Worm (Caenorhabditis elegans) whole organism, young adult: ENCODE measurements around the gene cest-13.

Experiments
- B0035.1 ChIP-seq: sonication (generic microtip); optimal IDR thresholded peaks from 2 replicates; lab custom pipeline; 2016; ENCODE audit warnings: missing genetic modification characterization, mild to moderate bottlenecking, missing compliant biosample characterization, missing genotype, missing genetic modification reagents
- B0261.1 ChIP-seq: sonication (generic microtip); optimal IDR thresholded peaks from 2 replicates; lab custom pipeline; 2016; ENCODE audit warnings: mild to moderate bottlenecking, missing genetic modification characterization, moderate library complexity, missing compliant biosample characterization
- C06A6.2 ChIP-seq: fragments of 200-800 bp; sonication (Bioruptor generic); conservative IDR thresholded peaks from 2 replicates; pipeline ENCODE4 v1.3.6; 2022; ENCODE audit warnings: missing genetic modification characterization, missing compliant biosample characterization
- F57C9.4 ChIP-seq: sonication (generic microtip); optimal IDR thresholded peaks from 2 replicates; lab custom pipeline; 2017; ENCODE audit warnings: mild to moderate bottlenecking, missing genetic modification characterization, missing compliant biosample characterization
- K11D2.4 ChIP-seq: fragments of 200-800 bp; sonication (Bioruptor generic); IDR thresholded peaks from 2 replicates; pipeline ENCODE4 v1.3.6; 2022; ENCODE audit warnings: missing genetic modification reagents, missing genetic modification characterization, missing compliant biosample characterization
- K12H6.12 ChIP-seq: fragments of 200-800 bp; sonication (Bioruptor generic); optimal IDR thresholded peaks from 2 replicates; lab custom pipeline; 2018; ENCODE audit warnings: mild to moderate bottlenecking, missing genetic modification characterization, missing compliant biosample characterization
- T26A5.8 ChIP-seq: sonication (generic microtip); optimal IDR thresholded peaks from 2 replicates; lab custom pipeline; 2016; ENCODE audit warnings: missing genetic modification characterization, missing compliant biosample characterization
- Y53F4B.3 ChIP-seq: fragments of 200-800 bp; sonication (Bioruptor generic); IDR thresholded peaks from 2 replicates; pipeline ENCODE4 v1.3.6; 2022; ENCODE audit warnings: missing genetic modification reagents, missing genetic modification characterization, missing compliant biosample characterization
- Y56A3A.18 ChIP-seq: fragments of 200-800 bp; sonication (Bioruptor generic); IDR thresholded peaks from 2 replicates; pipeline ENCODE4 v1.3.6; 2022; ENCODE audit warnings: missing genetic modification reagents, missing genetic modification characterization, missing compliant biosample characterization
- Y79H2A.3 ChIP-seq: fragments of 200-800 bp; sonication (Bioruptor generic); conservative IDR thresholded peaks from 2 replicates; pipeline ENCODE4 v1.3.6; 2022; ENCODE audit warnings: missing genetic modification reagents, missing genetic modification characterization, missing compliant biosample characterization
- ZK185.1 ChIP-seq: sonication (generic microtip); optimal IDR thresholded peaks from 2 replicates; lab custom pipeline; 2016; ENCODE audit warnings: mild to moderate bottlenecking, missing genetic modification characterization, missing compliant biosample characterization; ENCODE audit not compliant: poor library complexity, severe bottlenecking
- bed-2 ChIP-seq: fragments of 200-800 bp; sonication (Bioruptor generic); IDR thresholded peaks from 2 replicates; pipeline ENCODE4 v1.3.6; 2022; ENCODE audit warnings: missing genetic modification reagents, missing genetic modification characterization, missing compliant biosample characterization
- ccch-3 ChIP-seq: fragments of 200-800 bp; sonication (Bioruptor generic); optimal IDR thresholded peaks from 2 replicates; lab custom pipeline; 2018; ENCODE audit warnings: mild to moderate bottlenecking, missing genetic modification characterization, missing compliant biosample characterization
- ceh-27 ChIP-seq: fragments of 200-800 bp; sonication (Bioruptor generic); optimal IDR thresholded peaks from 2 replicates; lab custom pipeline; 2018; ENCODE audit warnings: mild to moderate bottlenecking, missing genetic modification characterization, moderate library complexity, missing compliant biosample characterization
- ceh-58 ChIP-seq: fragments of 200-800 bp; sonication (Bioruptor generic); IDR thresholded peaks from 2 replicates; pipeline ENCODE4 v1.3.6; 2022; ENCODE audit warnings: missing genetic modification characterization, missing compliant biosample characterization
- ceh-79 ChIP-seq: sonication (generic microtip); optimal IDR thresholded peaks from 2 replicates; lab custom pipeline; 2017; ENCODE audit warnings: mild to moderate bottlenecking, missing genetic modification characterization, missing compliant biosample characterization
- ceh-91 ChIP-seq: fragments of 200-800 bp; sonication (Bioruptor generic); IDR thresholded peaks from 2 replicates; pipeline ENCODE4 v1.3.6; 2022; ENCODE audit warnings: missing genetic modification reagents, missing genetic modification characterization, missing compliant biosample characterization
- die-1 ChIP-seq: sonication (generic microtip); optimal IDR thresholded peaks from 2 replicates; lab custom pipeline; 2016; ENCODE audit warnings: missing genotype, mild to moderate bottlenecking, missing genetic modification characterization, missing compliant biosample characterization
- dpff-1 ChIP-seq: sonication (generic microtip); optimal IDR thresholded peaks from 2 replicates; lab custom pipeline; 2017; ENCODE audit warnings: mild to moderate bottlenecking, missing genetic modification characterization, missing compliant biosample characterization
- dpl-1 ChIP-seq: fragments of 150-350 bp; optimal IDR thresholded peaks from 2 replicates; lab custom pipeline; 2014; ENCODE audit warnings: missing biosample characterization, missing genetic modification reagents, missing genetic modification characterization
- efl-1 ChIP-seq: fragments of 150-350 bp; optimal IDR thresholded peaks from 2 replicates; lab custom pipeline; 2014; ENCODE audit warnings: missing biosample characterization, missing genetic modification reagents, missing genetic modification characterization
- egl-18 ChIP-seq: fragments of 200-800 bp; sonication (Bioruptor generic); IDR thresholded peaks from 2 replicates; pipeline ENCODE4 v1.3.6; 2022; ENCODE audit warnings: missing genetic modification reagents, missing genetic modification characterization, missing compliant biosample characterization
- ets-4 ChIP-seq: fragments of 200-800 bp; sonication (Bioruptor generic); optimal IDR thresholded peaks from 2 replicates; lab custom pipeline; 2018; ENCODE audit warnings: mild to moderate bottlenecking, missing genetic modification characterization, missing compliant biosample characterization
- hmg-1.2 ChIP-seq: fragments of 200-800 bp; sonication (Bioruptor generic); IDR thresholded peaks from 2 replicates; pipeline ENCODE4 v1.3.6; 2022; ENCODE audit warnings: missing genetic modification reagents, missing genetic modification characterization, missing compliant biosample characterization
- hrde-1 ChIP-seq: sonication (generic microtip); optimal IDR thresholded peaks from 2 replicates; lab custom pipeline; 2016; ENCODE audit warnings: missing genetic modification characterization, mild to moderate bottlenecking, missing compliant biosample characterization, moderate library complexity, missing genotype, missing genetic modification reagents, borderline replicate concordance
- let-526 ChIP-seq: fragments of 200-800 bp; sonication (Bioruptor generic); IDR thresholded peaks from 2 replicates; pipeline ENCODE4 v1.3.6; 2022; ENCODE audit warnings: missing genetic modification reagents, missing genetic modification characterization, missing compliant biosample characterization
- lin-26 ChIP-seq: fragments of 200-800 bp; sonication (Bioruptor generic); IDR thresholded peaks from 2 replicates; pipeline ENCODE4 v1.3.6; 2022; ENCODE audit warnings: missing genetic modification reagents, missing genetic modification characterization, missing compliant biosample characterization
- lin-40 ChIP-seq: sonication (generic microtip); optimal IDR thresholded peaks from 2 replicates; lab custom pipeline; 2016; ENCODE audit warnings: missing genetic modification characterization, mild to moderate bottlenecking, missing compliant biosample characterization, missing genotype, missing genetic modification reagents
- lir-1 ChIP-seq: fragments of 200-800 bp; sonication (Bioruptor generic); conservative IDR thresholded peaks from 2 replicates; pipeline ENCODE4 v1.3.6; 2022; ENCODE audit warnings: missing genetic modification reagents, missing genetic modification characterization, missing compliant biosample characterization
- lsl-1 ChIP-seq: fragments of 200-800 bp; sonication (Bioruptor generic); optimal IDR thresholded peaks from 2 replicates; lab custom pipeline; 2018; ENCODE audit warnings: mild to moderate bottlenecking, missing genetic modification characterization, moderate library complexity, missing compliant biosample characterization
- mcd-1 ChIP-seq: fragments of 200-800 bp; sonication (Bioruptor generic); IDR thresholded peaks from 2 replicates; pipeline ENCODE4 v1.3.6; 2022; ENCODE audit warnings: missing genetic modification reagents, missing genetic modification characterization, missing compliant biosample characterization
- mel-28 ChIP-seq: sonication (generic microtip); optimal IDR thresholded peaks from 2 replicates; lab custom pipeline; 2016; ENCODE audit warnings: borderline replicate concordance, mild to moderate bottlenecking, missing genetic modification characterization, missing compliant biosample characterization
- nfyb-1 ChIP-seq: fragments of 200-800 bp; sonication (Bioruptor generic); IDR thresholded peaks from 2 replicates; pipeline ENCODE4 v1.3.6; 2022; ENCODE audit warnings: missing genetic modification reagents, missing genetic modification characterization, missing compliant biosample characterization
- nhr-120 ChIP-seq: fragments of 200-800 bp; sonication (Bioruptor generic); IDR thresholded peaks from 2 replicates; pipeline ENCODE4 v1.3.6; 2022; ENCODE audit warnings: missing genetic modification characterization, missing compliant biosample characterization
- nhr-90 ChIP-seq: sonication (generic microtip); optimal IDR thresholded peaks from 2 replicates; lab custom pipeline; 2016; ENCODE audit warnings: missing genotype, mild to moderate bottlenecking, missing genetic modification characterization, missing compliant biosample characterization
- pbrm-1 ChIP-seq: fragments of 200-800 bp; sonication (Bioruptor generic); IDR thresholded peaks from 2 replicates; pipeline ENCODE4 v1.3.6; 2022; ENCODE audit warnings: missing genetic modification reagents, missing genetic modification characterization, missing compliant biosample characterization
- rcor-1 ChIP-seq: fragments of 200-800 bp; sonication (Bioruptor generic); IDR thresholded peaks from 2 replicates; pipeline ENCODE4 v1.3.6; 2022; ENCODE audit warnings: missing genetic modification reagents, missing genetic modification characterization, missing compliant biosample characterization
- rec-8 ChIP-seq, 2 experiments: sonication (generic microtip); optimal IDR thresholded peaks; 2 replicates each; lab custom pipeline; 2016; ENCODE audit warnings: mild to moderate bottlenecking in 2 of 2, missing genetic modification characterization in 2 of 2, missing genetic modification reagents in 2 of 2, missing genotype in 2 of 2, missing biosample characterization in 1 of 2, missing compliant biosample characterization in 1 of 2, moderate library complexity in 1 of 2
- rpc-1 ChIP-seq, 2 experiments: fragments of 150-350 bp in 1 of 2; sonication (generic microtip) in 1 of 2; optimal IDR thresholded peaks; 2 replicates each; lab custom pipeline; 2014 to 2018; ENCODE audit warnings: missing biosample characterization in 1 of 2, missing genetic modification characterization in 1 of 2, missing genetic modification reagents in 1 of 2, missing genotype in 1 of 2
- sdz-38 ChIP-seq: sonication (generic microtip); optimal IDR thresholded peaks from 2 replicates; lab custom pipeline; 2016; ENCODE audit warnings: missing genotype, missing genetic modification characterization, missing compliant biosample characterization
- snpc-1.1 ChIP-seq: sonication (generic microtip); optimal IDR thresholded peaks from 2 replicates; lab custom pipeline; 2017; ENCODE audit warnings: missing genetic modification characterization, mild to moderate bottlenecking, missing compliant biosample characterization, antibody characterized with exemption, moderate library complexity, missing genotype, missing genetic modification reagents; ENCODE audit not compliant: insufficient read depth
- snpc-1.3 ChIP-seq: sonication (generic microtip); optimal IDR thresholded peaks from 2 replicates; lab custom pipeline; 2017; ENCODE audit warnings: missing genetic modification characterization, mild to moderate bottlenecking, missing compliant biosample characterization, antibody characterized with exemption, moderate library complexity, missing genotype, missing genetic modification reagents; ENCODE audit not compliant: insufficient read depth
- unc-62 ChIP-seq: fragments of 150-350 bp; optimal IDR thresholded peaks from 2 replicates; lab custom pipeline; 2014; ENCODE audit warnings: missing biosample characterization, missing genetic modification reagents, missing genetic modification characterization
- zfh-2 ChIP-seq: fragments of 200-800 bp; sonication (Bioruptor generic); conservative IDR thresholded peaks from 2 replicates; pipeline ENCODE4 v1.3.6; 2022; ENCODE audit warnings: missing genetic modification reagents, missing genetic modification characterization, missing compliant biosample characterization
- zim-3 ChIP-seq: sonication (generic microtip); optimal IDR thresholded peaks from 2 replicates; lab custom pipeline; 2017; ENCODE audit warnings: mild to moderate bottlenecking, missing genetic modification characterization, moderate library complexity, missing compliant biosample characterization

cest-13 gene

ce11 chrX:13729724-13730123 lies 30.3 kb upstream of the cest-13 start (continued):
- no peak for TF ChIP-seq C06A6.2 (GFP tag; lab: Robert Waterston, UW)
- TF ChIP-seq Y79H2A.3 (GFP tag; lab: Robert Waterston, UW) = no peak
- no peak for TF ChIP-seq K11D2.4
- TF ChIP-seq egl-18 = no peak
- TF ChIP-seq die-1 (tag; lab: Kevin White, UChicago) = peak; percentile 51
- TF ChIP-seq lin-26 (GFP tag; lab: Robert Waterston, UW) = peak; percentile 87
- TF ChIP-seq hmg-1.2 = peak; percentile 62
- no peak for TF ChIP-seq mel-28 (tag; lab: Kevin White, UChicago)
- TF ChIP-seq nfyb-1 (GFP tag; lab: Robert Waterston, UW) = no peak
- no peak for TF ChIP-seq zim-3 (tag; lab: Kevin White, UChicago)
- no peak for TF ChIP-seq let-526 (GFP tag; lab: Robert Waterston, UW)
- TF ChIP-seq B0261.1 (tag; lab: Kevin White, UChicago) = peak; percentile 61
- TF ChIP-seq lir-1 (GFP tag; lab: Robert Waterston, UW) = peak; percentile 43; the same call in 1 of the 2 replicates
- no peak for TF ChIP-seq lin-40
- peak; percentile 67 for TF ChIP-seq pbrm-1 (GFP tag; lab: Robert Waterston, UW)
- TF ChIP-seq snpc-1.1 (tag; lab: Kevin White, UChicago) = peak; percentile 60
- TF ChIP-seq ceh-58 (GFP tag; lab: Robert Waterston, UW) = 0 out of 2 replicates have a peak, but pooled peaks have one; percentile 68
- TF ChIP-seq efl-1 (GFP tag; lab: Kevin White, UChicago) = no peak
- no peak for TF ChIP-seq lsl-1 (GFP tag; lab: Kevin White, UChicago)
- 0 out of 2 replicates have a peak, but pooled peaks have one; percentile 31 for TF ChIP-seq Y53F4B.3 (GFP tag; lab: Robert Waterston, UW)
- peak; percentile 23 for TF ChIP-seq snpc-1.3 (tag; lab: Kevin White, UChicago)
- no peak for TF ChIP-seq K12H6.12 (tag; lab: Kevin White, UChicago)
- TF ChIP-seq rec-8 (tag; optimal IDR thresholded peaks at IDR 0.05; lab: Kevin White, UChicago) = no peak
- TF ChIP-seq zfh-2 (GFP tag; lab: Robert Waterston, UW) = no peak
- peak; percentile 39; the same call in 1 of the 2 replicates for TF ChIP-seq rcor-1
- no peak for TF ChIP-seq dpl-1 (GFP tag; lab: Kevin White, UChicago)
- peak; percentile 17 for TF ChIP-seq ZK185.1 (tag; lab: Kevin White, UChicago)
- peak; percentile 34 for TF ChIP-seq mcd-1 (GFP tag; lab: Robert Waterston, UW)
- TF ChIP-seq Y56A3A.18 (GFP tag; lab: Robert Waterston, UW) = peak; percentile 62; the same call in 1 of the 2 replicates
- TF ChIP-seq sdz-38 (tag; lab: Kevin White, UChicago) = no peak

- TF ChIP-seq dpff-1 (peak; percentile 66), F57C9.4 (tag; lab: Kevin White, UChicago) (no peak), rcor-1 (peak; percentile 66), ets-4 (GFP tag; lab: Kevin White, UChicago) (no peak), lin-40 (peak; percentile 37), bed-2 (no peak), T26A5.8 (tag; lab: Kevin White, UChicago) (peak; percentile 65), zim-3 (tag; lab: Kevin White, UChicago) (peak; percentile 43), B0035.1 (tag; lab: Kevin White, UChicago) (peak; percentile 35), ceh-27 (peak; percentile 2), nhr-120 (GFP tag; lab: Robert Waterston, UW) (0 out of 2 replicates have a peak, but pooled peaks have one; percentile 80), rpc-1 (optimal IDR thresholded peaks at IDR 0.05; lab: Kevin White, UChicago) (peak; percentile 80), rpc-1 (tag; optimal IDR thresholded peaks at IDR 0.05; lab: Kevin White, UChicago) (peak; percentile 89), ccch-3 (no peak), ceh-79 (tag; lab: Kevin White, UChicago) (no peak), efl-1 (GFP tag; lab: Kevin White, UChicago) (no peak), unc-62 (no peak), nhr-90 (tag; lab: Kevin White, UChicago) (peak; percentile 73), hrde-1 (tag; lab: Kevin White, UChicago) (peak; percentile 50), ceh-91 (no peak), zfh-2 (GFP tag; lab: Robert Waterston, UW) (no peak)
These were observed 29.6 kb upstream of the cest-13 start for ce11 chrX:13730209-13730975.
